Worm (Caenorhabditis elegans): ENCODE measurements around the gene ttm-1.

Gene ttm-1

DNA sequence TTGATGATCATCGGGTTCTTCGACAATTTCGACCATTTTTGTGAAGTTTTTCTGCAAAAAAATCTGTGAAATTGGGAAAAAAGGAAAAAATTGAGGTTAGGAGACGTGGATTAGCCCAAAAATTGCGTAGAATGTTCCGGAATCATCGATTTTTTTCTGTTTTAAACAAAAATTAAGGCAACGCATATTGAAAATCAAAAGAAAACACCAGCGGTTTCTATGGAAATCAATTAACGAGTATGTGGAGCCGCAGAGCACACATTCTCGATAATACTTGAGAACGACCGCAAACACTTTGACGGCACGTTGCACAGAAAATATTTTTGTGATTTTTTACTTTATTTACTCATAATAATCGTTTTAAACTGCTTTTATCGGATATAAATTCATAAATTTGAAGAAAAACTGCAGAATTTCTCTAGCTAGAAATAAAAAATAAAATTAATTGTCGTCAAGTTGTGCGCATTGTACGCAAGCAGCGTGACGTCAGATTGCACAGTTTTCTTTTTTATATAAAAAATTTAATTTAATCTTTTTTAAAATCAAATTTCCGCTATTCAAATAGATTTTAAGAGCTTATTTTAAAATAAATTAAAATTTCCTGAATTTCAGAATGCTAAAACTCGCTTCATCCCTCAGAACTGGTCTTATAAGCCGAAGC, 40.7 kb downstream of the ttm-1 start, which contains the start of the genes npp-25 and mrps-10:
npp-25 (minus strand) TSS at position 51 of the 661 bp plus-strand sequence.
mrps-10 (plus strand) TSS at position 611 of the 661 bp plus-strand sequence.
- no peak for TF ChIP-seq unc-62 (GFP tag; optimal IDR thresholded peaks at IDR 0.05)

DNA sequence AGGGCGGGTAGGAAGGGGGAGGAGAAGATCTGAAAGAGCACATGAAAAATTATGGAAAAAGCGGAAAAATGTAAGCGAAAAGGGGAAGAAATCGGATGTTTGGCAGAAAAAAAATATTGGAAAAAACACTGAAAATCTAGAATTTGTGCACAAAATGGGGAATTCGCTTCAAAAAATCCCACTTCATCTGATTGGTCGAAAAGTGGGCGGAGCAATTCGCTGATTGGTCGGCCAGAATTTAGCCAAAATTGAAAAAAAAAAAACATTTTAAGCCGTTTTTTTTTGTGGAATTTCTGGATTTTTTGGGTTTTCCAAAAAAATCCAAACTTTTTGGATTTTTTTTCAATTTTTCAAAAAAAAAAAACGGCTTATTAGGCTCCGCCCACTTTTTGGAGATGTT, 46.0 kb downstream of the ttm-1 start:
- TF ChIP-seq unc-62 (GFP tag; optimal IDR thresholded peaks at IDR 0.05), result no peak

DNA sequence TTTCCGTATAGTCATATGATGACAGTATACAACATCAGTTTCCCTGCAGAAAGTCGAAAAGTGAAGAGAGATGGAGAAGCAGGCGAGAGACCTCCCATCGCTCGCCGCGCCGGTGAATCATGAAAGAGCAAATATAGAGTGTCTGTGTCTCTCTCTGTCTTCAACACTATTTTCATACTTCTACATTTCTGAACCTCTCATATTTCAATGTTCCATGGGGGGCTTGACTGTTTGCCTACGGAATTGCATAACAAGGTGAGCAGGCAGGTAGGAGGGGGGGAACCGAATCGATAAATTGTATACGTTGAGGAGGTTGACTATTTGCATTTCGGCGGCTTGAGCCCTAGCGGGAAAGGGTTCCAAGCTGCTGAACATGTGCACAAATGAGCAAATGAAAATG, 46.9 kb downstream of the ttm-1 start:
- TF ChIP-seq unc-62 (GFP tag; optimal IDR thresholded peaks at IDR 0.05), result no peak

DNA sequence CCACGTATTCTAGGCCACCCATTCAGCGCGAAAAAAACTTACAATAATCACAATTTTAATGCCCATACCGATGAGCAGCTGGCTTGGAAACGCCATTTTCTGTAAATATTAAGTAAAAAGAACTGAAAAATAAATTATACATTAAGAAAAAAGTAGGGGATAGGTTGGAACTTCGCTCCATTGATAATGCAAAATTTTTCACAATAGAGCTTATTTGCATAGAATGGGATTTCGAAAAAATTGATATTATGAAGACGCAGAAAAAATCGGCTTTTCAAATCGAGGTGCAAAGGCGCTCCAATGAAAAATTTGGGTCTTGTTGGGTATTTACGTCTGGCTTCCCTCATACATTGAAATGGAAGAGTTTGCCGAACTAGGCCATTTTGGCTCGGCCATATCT, 48.2 kb downstream of the ttm-1 start, which contains the start of gene Y37D8A.16:
Y37D8A.16 (minus strand) TSS at position 101 of the 400 bp plus-strand sequence.
- TF ChIP-seq unc-62 (GFP tag; optimal IDR thresholded peaks at IDR 0.05), result no peak

DNA sequence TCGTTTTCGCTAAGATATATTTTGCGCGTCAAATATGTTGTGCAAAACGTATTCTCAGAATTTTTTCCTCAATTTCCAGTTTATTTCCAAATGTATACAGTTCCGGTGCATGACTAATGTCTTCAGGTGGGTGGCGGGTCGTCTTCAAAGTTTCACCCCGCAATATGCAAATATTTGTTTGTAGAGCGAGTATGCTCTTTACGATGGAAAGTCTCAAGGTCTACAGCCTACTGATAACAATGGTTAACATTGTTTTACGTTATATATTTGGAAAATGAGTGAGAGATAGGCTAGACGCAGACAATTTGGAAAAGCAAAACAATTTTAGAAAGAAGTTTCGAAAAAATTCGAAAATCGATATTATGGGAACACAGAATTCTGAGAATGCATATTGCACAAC, 48.9 kb downstream of the ttm-1 start:
- TF ChIP-seq unc-62 (GFP tag; optimal IDR thresholded peaks at IDR 0.05), result no peak

DNA sequence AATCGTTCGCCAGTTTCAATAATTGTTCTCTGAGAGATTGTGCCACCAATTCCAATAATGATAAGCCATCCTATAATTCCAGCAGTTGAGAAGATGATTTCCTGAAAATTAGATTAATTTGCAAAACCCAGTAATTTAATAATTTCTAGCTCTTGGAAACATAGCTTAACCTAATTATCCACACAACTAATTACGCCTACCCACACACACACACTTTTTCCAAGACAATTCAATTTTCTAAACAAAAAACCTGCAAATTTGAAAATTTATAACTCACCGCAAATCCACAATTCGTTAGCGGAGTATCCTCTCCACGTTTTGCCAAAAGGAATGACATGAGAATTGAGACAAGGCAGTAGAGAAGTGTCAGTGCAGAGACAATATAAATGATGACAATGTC, 50.3 kb downstream of the ttm-1 start:
- no peak for TF ChIP-seq unc-62 (GFP tag; optimal IDR thresholded peaks at IDR 0.05)

DNA sequence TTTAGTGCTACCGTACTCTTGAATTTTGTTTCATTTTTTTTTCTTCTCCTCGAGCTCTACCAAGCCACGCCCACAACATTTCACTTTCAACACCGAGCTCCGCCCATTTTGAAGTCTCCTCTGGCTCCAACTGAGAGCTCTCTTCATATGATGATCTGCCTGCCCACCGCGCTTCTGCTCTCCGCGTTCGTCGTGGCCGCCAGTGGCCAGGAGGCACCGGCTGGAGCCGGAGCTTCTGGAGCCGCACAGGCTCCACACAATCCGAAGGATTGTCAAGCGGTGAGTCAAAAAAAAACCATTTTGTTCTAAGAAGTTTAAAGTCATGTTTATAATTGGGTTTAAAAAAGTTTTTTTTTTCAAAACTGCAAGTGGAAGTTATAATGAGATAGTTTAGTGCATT, 56.4 kb downstream of the ttm-1 start, which contains the start of gene flp-14:
flp-14 (plus strand) TSS at position 146 of the 400 bp plus-strand sequence.
- TF ChIP-seq unc-62 (GFP tag; optimal IDR thresholded peaks at IDR 0.05), result no peak

DNA sequence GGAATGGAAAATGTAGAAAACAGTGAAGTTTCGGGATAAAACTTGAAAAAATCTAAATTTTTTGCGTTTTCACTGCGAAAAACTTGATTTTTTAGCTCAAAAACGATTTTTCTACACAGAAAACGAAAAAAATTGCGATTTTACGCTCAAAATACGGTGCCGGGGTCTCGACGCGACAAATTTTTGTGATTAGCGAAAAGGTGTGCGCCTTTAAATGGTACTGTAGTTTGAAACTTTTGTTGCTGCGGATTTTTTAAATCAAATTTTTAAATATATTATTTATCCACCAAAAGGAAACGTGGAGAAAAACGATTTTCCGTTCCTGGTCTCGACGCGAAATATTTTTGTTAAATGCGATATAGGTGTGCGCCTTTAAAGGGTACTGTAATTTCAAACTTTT, 59.6 kb downstream of the ttm-1 start:
- no peak for TF ChIP-seq unc-62 (GFP tag; optimal IDR thresholded peaks at IDR 0.05)

DNA sequence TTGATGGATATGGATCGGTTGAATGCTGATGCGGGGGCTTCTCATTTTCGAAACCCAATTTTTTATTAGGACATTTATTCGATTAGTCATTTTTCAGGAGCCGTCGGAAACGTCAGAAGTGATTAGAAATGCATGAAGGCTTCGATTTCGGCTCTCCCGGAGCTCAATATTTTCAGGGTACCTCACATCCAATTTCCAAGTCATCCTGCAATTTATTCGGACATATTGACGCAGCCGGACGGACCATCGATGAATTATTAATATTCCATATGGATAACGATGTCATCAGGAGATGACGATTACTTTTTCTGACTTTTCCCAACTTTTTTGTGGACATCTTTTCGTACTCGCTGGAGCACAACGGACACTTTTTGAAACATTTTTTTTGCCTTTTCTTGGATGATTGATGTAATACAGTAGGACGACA, 60.2 kb downstream of the ttm-1 start:
- TF ChIP-seq unc-62 (GFP tag; optimal IDR thresholded peaks at IDR 0.05), result no peak

DNA sequence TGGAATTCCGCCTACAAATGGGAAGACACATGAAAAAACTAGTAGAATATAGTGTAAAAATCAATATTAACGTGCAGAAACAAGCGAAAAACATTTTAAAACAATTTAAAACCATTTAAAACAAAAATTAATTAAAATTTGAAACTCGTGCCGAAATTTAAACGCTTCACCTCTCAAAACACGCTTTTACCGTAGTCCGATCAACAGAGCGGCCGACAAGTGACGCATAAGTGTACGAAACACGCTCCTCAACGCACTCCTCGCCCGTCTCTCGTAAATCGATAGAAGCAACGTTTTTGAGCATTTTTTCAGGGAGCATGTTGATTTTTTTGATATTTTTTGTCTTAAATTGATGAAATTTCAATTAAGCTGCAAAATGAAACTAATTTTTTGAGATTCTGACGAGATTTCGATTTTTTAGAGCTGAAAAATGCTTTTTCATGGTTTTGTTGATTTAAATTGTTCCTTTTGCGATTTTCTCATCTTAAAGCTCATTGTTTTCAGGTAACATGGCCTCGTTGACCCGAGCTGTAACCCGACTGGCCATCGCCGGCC, 61.7 kb downstream of the ttm-1 start, which contains the start of gene cox-5A:
cox-5A (plus strand) TSS at position 505 of the 555 bp plus-strand sequence.
- no peak for TF ChIP-seq unc-62 (GFP tag; optimal IDR thresholded peaks at IDR 0.05)

DNA sequence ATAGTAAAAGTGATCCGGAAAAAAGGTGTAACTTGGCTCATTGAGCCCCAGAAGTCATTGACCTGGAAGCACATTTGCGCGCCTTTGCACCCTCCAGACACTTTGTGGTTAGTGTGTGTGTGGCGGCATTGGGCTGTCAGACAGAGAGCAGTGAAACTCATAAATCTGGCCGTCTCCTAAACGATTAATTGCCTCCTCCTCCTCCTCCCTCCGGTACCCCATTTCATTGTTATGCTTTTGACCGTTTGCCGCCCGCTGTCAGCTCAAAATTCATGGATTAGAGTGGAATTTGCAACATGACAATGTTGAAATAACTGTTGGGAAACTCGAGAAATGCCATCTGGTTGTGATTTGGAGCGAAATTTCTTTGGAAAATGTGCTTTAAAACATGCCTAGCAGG, 62.7 kb downstream of the ttm-1 start:
- no peak for TF ChIP-seq unc-62 (GFP tag; optimal IDR thresholded peaks at IDR 0.05)
